Fruit fly (Drosophila melanogaster) whole organism, pupa: ENCODE results near the gene Trpml.

Experiments
- CG14655 ChIP-seq: fragments of 200-800 bp; sonication (Bioruptor generic); optimal IDR thresholded peaks from 3 replicates; lab custom pipeline; 2017; ENCODE audit warnings: mild to moderate bottlenecking, missing biosample characterization, missing genetic modification reagents, missing genetic modification characterization
- CG34367 ChIP-seq: fragments of 200-800 bp; sonication (Bioruptor generic); optimal IDR thresholded peaks from 2 replicates; lab custom pipeline; 2018; ENCODE audit warnings: missing biosample characterization, mild to moderate bottlenecking, missing genetic modification characterization
- Pif1B ChIP-seq: fragments of 200-800 bp; sonication (Bioruptor generic); optimal IDR thresholded peaks from 3 replicates; lab custom pipeline; 2016; ENCODE audit warnings: missing biosample characterization, missing genetic modification characterization
- fd96Ca ChIP-seq: fragments of 200-800 bp; sonication (Bioruptor generic); IDR thresholded peaks from 3 replicates; pipeline ENCODE4 v1.3.6; 2022; ENCODE audit warnings: missing biosample characterization, missing genetic modification characterization

dm6 chr3L:19697395-19697978 is 20.6 kb downstream of the Trpml start:
- TF ChIP-seq fd96Ca (GFP tag; lab: Robert Waterston, UW) (no peak), Pif1B (no peak), CG34367 (tag; lab: Kevin White, UChicago) (no peak), CG14655 (GFP tag; lab: Kevin White, UChicago) (no peak)
